Worm (Caenorhabditis elegans) whole organism, early embryonic: ENCODE measurements around the gene srsx-29.

Source experiments
- B0310.2 ChIP-seq: sonication (generic microtip); optimal IDR thresholded peaks from 2 replicates; lab custom pipeline; 2016; ENCODE audit warnings: mild to moderate bottlenecking, missing genetic modification characterization, missing compliant biosample characterization
- F13C5.2 ChIP-seq: sonication (generic microtip); optimal IDR thresholded peaks from 2 replicates; lab custom pipeline; 2017; ENCODE audit warnings: mild to moderate bottlenecking, missing genetic modification characterization, inconsistent platforms, missing compliant biosample characterization
- ama-1 ChIP-seq: fragments of 150-350 bp; optimal IDR thresholded peaks from 2 replicates; lab custom pipeline; 2014
- ceh-13 ChIP-seq: fragments of 200-800 bp; sonication (Bioruptor generic); optimal IDR thresholded peaks from 2 replicates; lab custom pipeline; 2018; ENCODE audit warnings: mild to moderate bottlenecking, missing genetic modification characterization, missing compliant biosample characterization
- ets-7 ChIP-seq: sonication (generic microtip); optimal IDR thresholded peaks from 2 replicates; lab custom pipeline; 2016; ENCODE audit warnings: missing genotype, missing genetic modification characterization, missing compliant biosample characterization
- flt-1 ChIP-seq: fragments of 200-800 bp; sonication (Bioruptor generic); IDR thresholded peaks from 2 replicates; pipeline ENCODE4 v1.3.6; 2022; ENCODE audit warnings: missing genetic modification characterization, missing compliant biosample characterization
- hmbx-1 ChIP-seq: sonication (generic microtip); optimal IDR thresholded peaks from 2 replicates; lab custom pipeline; 2016; ENCODE audit warnings: mild to moderate bottlenecking, missing genetic modification characterization, missing compliant biosample characterization
- hmg-4 ChIP-seq: fragments of 200-800 bp; sonication (Bioruptor generic); optimal IDR thresholded peaks from 2 replicates; lab custom pipeline; 2018; ENCODE audit warnings: mild to moderate bottlenecking, missing genetic modification characterization, missing compliant biosample characterization
- hnd-1 ChIP-seq: sonication (generic microtip); optimal IDR thresholded peaks from 2 replicates; lab custom pipeline; 2016; ENCODE audit warnings: missing genetic modification characterization, missing compliant biosample characterization
- pes-1 ChIP-seq: fragments of 200-800 bp; sonication (Bioruptor generic); IDR thresholded peaks from 2 replicates; pipeline ENCODE4 v1.3.6; 2022; ENCODE audit warnings: missing genetic modification reagents, missing genetic modification characterization, missing compliant biosample characterization
- scrt-1 ChIP-seq: fragments of 200-800 bp; sonication (Bioruptor generic); IDR thresholded peaks from 2 replicates; pipeline ENCODE4 v1.3.6; 2022; ENCODE audit warnings: missing genetic modification characterization, missing compliant biosample characterization
- tbx-11 ChIP-seq: fragments of 200-800 bp; sonication (Bioruptor generic); IDR thresholded peaks from 2 replicates; pipeline ENCODE4 v1.3.6; 2022; ENCODE audit warnings: missing genetic modification characterization, missing compliant biosample characterization
- tbx-37 ChIP-seq: fragments of 200-800 bp; sonication (Bioruptor generic); conservative IDR thresholded peaks from 2 replicates; pipeline ENCODE4 v1.3.6; 2022; ENCODE audit warnings: missing genetic modification reagents, missing genetic modification characterization, missing compliant biosample characterization

- no peak for TF ChIP-seq tbx-11
- no peak for TF ChIP-seq hnd-1 (tag; lab: Kevin White, UChicago)
- TF ChIP-seq ets-7 (tag; lab: Kevin White, UChicago), result no peak
- no peak for TF ChIP-seq hmbx-1
- no peak for TF ChIP-seq pes-1 (GFP tag; lab: Robert Waterston, UW)
- no peak for TF ChIP-seq ama-1
- no peak for TF ChIP-seq F13C5.2 (tag; lab: Kevin White, UChicago)
- no peak for TF ChIP-seq flt-1 (GFP tag; lab: Robert Waterston, UW)
- TF ChIP-seq scrt-1 (GFP tag; lab: Robert Waterston, UW), result no peak
- no peak for TF ChIP-seq tbx-37 (GFP tag; lab: Robert Waterston, UW)
- no peak for TF ChIP-seq hmg-4 (GFP tag; lab: Kevin White, UChicago)
- no peak for TF ChIP-seq ceh-13
- no peak for TF ChIP-seq B0310.2
These were observed 11.6 kb downstream of the srsx-29 start, which contains the start of gene C51E3.6 for ce11 chrV:10166368-10166767.
